Fruit fly (Drosophila melanogaster) whole organism, prepupa: ENCODE measurements around the gene haf.
A peak's percentile ranks its signal among the peaks of the same experiment; 100 is the strongest.

ENCODE experiments used
- Blimp-1 ChIP-seq: fragments of 200-800 bp; sonication (Bioruptor generic); optimal IDR thresholded peaks from 3 replicates; lab custom pipeline; 2017; ENCODE audit warnings: missing biosample characterization, missing genetic modification characterization, mild to moderate bottlenecking, moderate library complexity, missing genetic modification reagents
- CG11762 ChIP-seq: fragments of 200-800 bp; sonication (Bioruptor generic); optimal IDR thresholded peaks from 3 replicates; lab custom pipeline; 2016; ENCODE audit warnings: missing biosample characterization, missing genetic modification characterization; ENCODE audit not compliant: insufficient read depth
- CG11902 ChIP-seq: fragments of 200-800 bp; sonication (Bioruptor generic); optimal IDR thresholded peaks from 3 replicates; lab custom pipeline; 2016; ENCODE audit warnings: missing biosample characterization, missing genetic modification characterization
- CG15336 ChIP-seq: fragments of 200-800 bp; sonication (Bioruptor generic); IDR thresholded peaks from 2 replicates; pipeline ENCODE4 v1.3.6; 2022; ENCODE audit warnings: missing biosample characterization, missing genetic modification characterization
- CG16779 ChIP-seq: fragments of 200-800 bp; sonication (Bioruptor generic); optimal IDR thresholded peaks from 3 replicates; lab custom pipeline; 2017; ENCODE audit warnings: missing biosample characterization, mild to moderate bottlenecking, missing genetic modification characterization
- CG31627 ChIP-seq: fragments of 200-800 bp; sonication (Bioruptor generic); optimal IDR thresholded peaks from 3 replicates; lab custom pipeline; 2016; ENCODE audit warnings: missing biosample characterization, missing genetic modification characterization
- CG32006 ChIP-seq: fragments of 200-800 bp; sonication (Bioruptor generic); optimal IDR thresholded peaks from 3 replicates; lab custom pipeline; 2017; ENCODE audit warnings: missing biosample characterization, mild to moderate bottlenecking, missing genetic modification characterization
- CG34406 ChIP-seq: fragments of 200-800 bp; sonication (Bioruptor generic); optimal IDR thresholded peaks from 3 replicates; lab custom pipeline; 2016; ENCODE audit warnings: missing biosample characterization, missing genetic modification characterization
- CG3919 ChIP-seq: fragments of 200-800 bp; sonication (Bioruptor generic); optimal IDR thresholded peaks from 3 replicates; lab custom pipeline; 2016; ENCODE audit warnings: missing biosample characterization, missing genetic modification characterization
- CG4318 ChIP-seq: fragments of 200-800 bp; sonication (Bioruptor generic); optimal IDR thresholded peaks from 3 replicates; lab custom pipeline; 2017; ENCODE audit warnings: missing biosample characterization, mild to moderate bottlenecking, missing genetic modification characterization
- CG6163 ChIP-seq: fragments of 200-800 bp; sonication (Bioruptor generic); IDR thresholded peaks from 3 replicates; pipeline ENCODE4 v1.3.6; 2022; ENCODE audit warnings: missing biosample characterization, missing genetic modification characterization
- CG6276 ChIP-seq: fragments of 200-800 bp; sonication (Bioruptor generic); optimal IDR thresholded peaks from 2 replicates; lab custom pipeline; 2017; ENCODE audit warnings: missing biosample characterization, mild to moderate bottlenecking, missing genetic modification characterization
- CG6792 ChIP-seq: fragments of 200-800 bp; sonication (Bioruptor generic); optimal IDR thresholded peaks from 3 replicates; lab custom pipeline; 2016; ENCODE audit warnings: missing biosample characterization, missing genetic modification characterization
- CG6808 ChIP-seq: fragments of 200-800 bp; sonication (Bioruptor generic); optimal IDR thresholded peaks from 3 replicates; lab custom pipeline; 2017; ENCODE audit warnings: missing biosample characterization, missing genetic modification characterization, mild to moderate bottlenecking, moderate library complexity, missing genetic modification reagents
- CG6854 ChIP-seq: fragments of 200-800 bp; sonication (Bioruptor generic); optimal IDR thresholded peaks from 2 replicates; lab custom pipeline; 2017; ENCODE audit warnings: missing biosample characterization, mild to moderate bottlenecking, missing genetic modification characterization
- CG8119 ChIP-seq: fragments of 200-800 bp; sonication (Bioruptor generic); IDR thresholded peaks from 3 replicates; pipeline ENCODE4 v1.3.6; 2022; ENCODE audit warnings: missing biosample characterization, missing genetic modification characterization
- CG8319 ChIP-seq: fragments of 200-800 bp; sonication (Bioruptor generic); optimal IDR thresholded peaks from 3 replicates; lab custom pipeline; 2016; ENCODE audit warnings: missing biosample characterization, missing genetic modification characterization
- CG9139 ChIP-seq: fragments of 200-800 bp; sonication (Bioruptor generic); optimal IDR thresholded peaks from 3 replicates; lab custom pipeline; 2017; ENCODE audit warnings: missing biosample characterization, mild to moderate bottlenecking, missing genetic modification characterization
- Eip75B ChIP-seq: fragments of 200-800 bp; sonication (Bioruptor generic); optimal IDR thresholded peaks from 3 replicates; lab custom pipeline; 2016; ENCODE audit warnings: missing biosample characterization, missing genetic modification characterization
- Eip78C ChIP-seq: fragments of 200-800 bp; sonication (Bioruptor generic); peaks from one replicate; lab custom pipeline; 2016; ENCODE audit warnings: missing biosample characterization, missing genetic modification characterization
- Ets21C ChIP-seq: fragments of 200-800 bp; sonication (Bioruptor generic); optimal IDR thresholded peaks from 3 replicates; lab custom pipeline; 2016; ENCODE audit warnings: missing biosample characterization, missing genetic modification characterization
- Ets96B ChIP-seq: fragments of 200-800 bp; optimal IDR thresholded peaks from 2 replicates; lab custom pipeline; 2019; ENCODE audit warnings: missing biosample characterization, mild to moderate bottlenecking, missing genetic modification characterization, moderate library complexity
- Gug ChIP-seq: fragments of 200-800 bp; sonication (Bioruptor generic); IDR thresholded peaks from 2 replicates; pipeline ENCODE4 v1.3.6; 2022; ENCODE audit warnings: missing biosample characterization, missing genetic modification characterization
- Hr38 ChIP-seq: sonication (Bioruptor generic); optimal IDR thresholded peaks from 2 replicates; lab custom pipeline; 2016; ENCODE audit warnings: missing biosample characterization, missing genetic modification characterization
- Hr4 ChIP-seq: fragments of 200-800 bp; sonication (Bioruptor generic); optimal IDR thresholded peaks from 3 replicates; lab custom pipeline; 2016; ENCODE audit warnings: missing biosample characterization, missing genetic modification characterization
- Lpt ChIP-seq: fragments of 200-800 bp; sonication (Bioruptor generic); optimal IDR thresholded peaks from 3 replicates; lab custom pipeline; 2016; ENCODE audit warnings: missing biosample characterization, missing genetic modification characterization
- OdsH ChIP-seq: fragments of 200-800 bp; sonication (Bioruptor generic); optimal IDR thresholded peaks from 3 replicates; lab custom pipeline; 2016; ENCODE audit warnings: missing biosample characterization, missing genetic modification characterization
- Smox ChIP-seq: fragments of 200-800 bp; sonication (Bioruptor generic); optimal IDR thresholded peaks from 3 replicates; lab custom pipeline; 2016; ENCODE audit warnings: missing biosample characterization, missing genetic modification characterization
- Sox102F ChIP-seq: fragments of 200-800 bp; sonication (Bioruptor generic); optimal IDR thresholded peaks from 2 replicates; lab custom pipeline; 2016; ENCODE audit warnings: missing biosample characterization, mild to moderate bottlenecking, missing genetic modification characterization
- achi ChIP-seq: fragments of 200-800 bp; sonication (Bioruptor generic); optimal IDR thresholded peaks from 3 replicates; lab custom pipeline; 2016; ENCODE audit warnings: missing biosample characterization, missing genetic modification characterization
- acj6 ChIP-seq: fragments of 200-800 bp; sonication (Bioruptor generic); optimal IDR thresholded peaks from 3 replicates; lab custom pipeline; 2016; ENCODE audit warnings: missing biosample characterization, missing genetic modification characterization
- cyc ChIP-seq: fragments of 200-800 bp; sonication (Bioruptor generic); optimal IDR thresholded peaks from 3 replicates; lab custom pipeline; 2016; ENCODE audit warnings: missing biosample characterization, missing genetic modification characterization
- dac ChIP-seq: fragments of 200-800 bp; sonication (Bioruptor generic); optimal IDR thresholded peaks from 2 replicates; lab custom pipeline; 2017; ENCODE audit warnings: missing biosample characterization, mild to moderate bottlenecking, missing genetic modification characterization
- eg ChIP-seq: fragments of 200-800 bp; sonication (Bioruptor generic); IDR thresholded peaks from 3 replicates; pipeline ENCODE4 v1.3.6; 2022; ENCODE audit warnings: missing biosample characterization, missing genetic modification characterization
- esn ChIP-seq: fragments of 200-800 bp; sonication (Bioruptor generic); optimal IDR thresholded peaks from 2 replicates; lab custom pipeline; 2016; ENCODE audit warnings: missing biosample characterization, mild to moderate bottlenecking, missing genetic modification characterization, moderate library complexity
- fd59A ChIP-seq: fragments of 200-800 bp; sonication (Bioruptor generic); optimal IDR thresholded peaks from 2 replicates; lab custom pipeline; 2017; ENCODE audit warnings: missing biosample characterization, mild to moderate bottlenecking, missing genetic modification characterization, missing genetic modification reagents
- fd85E ChIP-seq: fragments of 200-800 bp; sonication (Bioruptor generic); optimal IDR thresholded peaks from 3 replicates; lab custom pipeline; 2016; ENCODE audit warnings: missing biosample characterization, missing genetic modification characterization
- fkh ChIP-seq: fragments of 200-800 bp; sonication (Bioruptor generic); optimal IDR thresholded peaks from 3 replicates; lab custom pipeline; 2017; ENCODE audit warnings: missing biosample characterization, mild to moderate bottlenecking, missing genetic modification characterization, moderate library complexity
- pdm3 ChIP-seq: fragments of 200-800 bp; sonication (Bioruptor generic); optimal IDR thresholded peaks from 3 replicates; lab custom pipeline; 2016; ENCODE audit warnings: missing biosample characterization, missing genetic modification characterization
- salr ChIP-seq, 2 experiments: fragments of 200-800 bp; sonication (Bioruptor generic); optimal IDR thresholded peaks; 3 replicates each; lab custom pipeline; 2016 to 2018; ENCODE audit warnings: missing biosample characterization in 2 of 2, missing genetic modification characterization in 2 of 2, mild to moderate bottlenecking in 1 of 2
- spab ChIP-seq: fragments of 200-800 bp; sonication (Bioruptor generic); optimal IDR thresholded peaks from 2 replicates; lab custom pipeline; 2017; ENCODE audit warnings: missing biosample characterization, mild to moderate bottlenecking, missing genetic modification characterization, missing genetic modification reagents
- ss ChIP-seq, 2 experiments: fragments of 200-800 bp; sonication (Bioruptor generic); optimal IDR thresholded peaks; 2 replicates in 1 of 2; 3 replicates in 1 of 2; lab custom pipeline; 2017 to 2018; ENCODE audit warnings: mild to moderate bottlenecking in 2 of 2, missing biosample characterization in 2 of 2, missing genetic modification characterization in 2 of 2, moderate library complexity in 1 of 2
- topi ChIP-seq: fragments of 200-800 bp; sonication (Bioruptor generic); optimal IDR thresholded peaks from 3 replicates; lab custom pipeline; 2016; ENCODE audit warnings: missing biosample characterization, missing genetic modification characterization
- vri ChIP-seq: fragments of 200-800 bp; sonication (Bioruptor generic); optimal IDR thresholded peaks from 3 replicates; lab custom pipeline; 2016; ENCODE audit warnings: missing biosample characterization, mild to moderate bottlenecking, missing genetic modification characterization

The haf gene

DNA sequence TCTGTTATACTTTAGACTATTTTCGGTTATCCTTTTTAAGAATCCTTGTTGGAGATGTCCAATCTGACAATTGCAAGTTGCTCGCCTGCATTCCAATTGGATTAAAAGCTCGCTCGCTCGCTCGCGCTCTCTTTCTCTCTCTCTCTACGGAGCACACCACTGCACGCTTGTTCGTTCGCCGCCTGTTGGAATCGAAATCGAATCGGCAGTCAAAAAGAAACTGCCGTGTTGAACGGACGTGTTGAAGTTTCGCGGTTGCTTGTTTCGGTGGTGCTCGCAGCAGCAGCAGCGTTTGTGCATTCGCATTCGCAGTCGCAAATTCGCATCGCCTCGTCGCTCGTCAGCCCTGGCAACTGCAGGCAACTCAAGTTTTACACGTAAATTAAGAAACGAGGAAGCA, 96.1 kb downstream of the haf start, which contains the start of gene chinmo (continued):
- TF ChIP-seq CG15336 (GFP tag; lab: Robert Waterston, UW) (no peak; the same call in 1 of the 2 replicates), Smox (GFP tag; lab: Kevin White, UChicago) (no peak), CG31627 (GFP tag; lab: Kevin White, UChicago) (no peak), esn (GFP tag; lab: Kevin White, UChicago) (peak; percentile 50), Ets21C (no peak), topi (GFP tag; lab: Kevin White, UChicago) (peak; percentile 35), vri (peak; percentile 62)

DNA sequence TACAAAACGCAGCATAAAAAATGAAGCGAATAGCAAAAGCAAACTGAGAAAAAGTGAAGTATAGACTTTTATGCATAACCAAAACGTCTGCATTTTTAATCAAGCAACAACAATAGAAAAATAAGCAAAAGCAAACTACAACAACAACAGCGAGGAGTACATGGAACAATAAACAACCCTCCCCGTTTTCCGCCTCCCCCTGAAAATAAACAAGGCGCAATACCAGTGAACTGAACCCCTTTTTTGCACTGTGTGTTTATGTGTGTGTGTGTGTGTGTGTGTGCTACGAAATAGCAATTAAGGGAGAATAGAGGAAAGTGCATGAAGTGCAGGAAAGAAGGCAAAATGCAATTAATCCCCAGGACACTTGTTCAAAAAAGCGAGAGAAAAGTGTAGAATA, 97.0 kb downstream of the haf start:
- TF ChIP-seq Blimp-1 (GFP tag; lab: Kevin White, UChicago) (no peak), Hr38 (GFP tag; lab: Kevin White, UChicago) (no peak), salr (GFP tag; optimal IDR thresholded peaks at IDR 0.05; lab: Kevin White, UChicago) (no peak), dac (no peak), esn (GFP tag; lab: Kevin White, UChicago) (no peak), fkh (GFP tag; lab: Kevin White, UChicago) (peak; percentile 17)
- TF ChIP-seq, all 60 proteins: peak for 1

DNA sequence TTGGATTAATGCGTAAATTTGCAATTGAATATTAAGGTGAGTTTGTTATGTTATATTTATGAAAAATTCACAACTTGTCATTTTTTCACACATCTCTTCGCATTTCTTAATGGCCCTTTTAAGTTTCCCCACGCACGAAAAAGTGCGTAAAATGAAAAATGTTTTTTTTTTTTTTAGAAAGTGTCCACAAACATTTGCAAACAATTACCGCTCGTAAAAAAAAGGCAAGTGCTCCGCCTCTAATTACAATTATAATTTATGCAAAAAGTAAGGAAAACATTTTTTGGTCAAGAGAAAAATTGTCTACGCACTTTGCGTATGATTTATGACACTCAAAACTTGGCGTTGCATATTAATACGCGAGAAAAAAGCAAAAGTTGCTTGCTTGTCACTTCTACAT, 98.9 kb downstream of the haf start:
- no peak for TF ChIP-seq CG4318
- no peak for TF ChIP-seq CG11902
- TF ChIP-seq Smox (GFP tag; lab: Kevin White, UChicago) = no peak
- TF ChIP-seq achi = no peak
- TF ChIP-seq cyc (GFP tag; lab: Kevin White, UChicago) = no peak
- no peak for TF ChIP-seq fd85E (GFP tag; lab: Kevin White, UChicago)
- no peak for TF ChIP-seq CG6163
- TF ChIP-seq CG32006 (GFP tag; lab: Kevin White, UChicago) = no peak
- no peak for TF ChIP-seq Ets21C
- no peak for TF ChIP-seq CG9139 (GFP tag; lab: Kevin White, UChicago)
- TF ChIP-seq fd59A (GFP tag; lab: Kevin White, UChicago) = no peak
- no peak for TF ChIP-seq CG6854
- TF ChIP-seq CG6808 = no peak
- no peak for TF ChIP-seq Hr38 (GFP tag; lab: Kevin White, UChicago)
- TF ChIP-seq Sox102F (GFP tag; lab: Kevin White, UChicago) = no peak
- no peak for TF ChIP-seq CG11762

DNA sequence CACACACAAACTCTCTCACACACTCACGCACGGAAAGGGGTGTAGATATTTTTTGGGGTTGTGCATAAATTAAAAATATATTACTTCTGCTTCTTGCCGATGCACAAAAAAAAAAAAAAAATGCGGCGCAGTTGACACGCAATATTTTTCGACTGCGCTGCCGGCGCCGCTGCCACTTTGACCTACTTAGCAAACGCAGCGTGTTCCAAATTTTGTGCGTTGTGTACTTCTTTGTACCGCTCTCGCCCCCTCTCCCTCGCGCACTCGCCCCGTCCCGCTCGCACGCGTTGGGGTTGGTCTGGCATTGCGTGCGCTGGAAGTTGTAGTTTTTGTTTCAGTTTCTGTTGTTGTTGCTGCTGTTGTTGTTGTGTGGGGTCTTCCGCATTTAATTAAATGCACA, 99.3 kb downstream of the haf start:
- no peak for TF ChIP-seq CG11762
- no peak for TF ChIP-seq Hr38 (GFP tag; lab: Kevin White, UChicago)
- TF ChIP-seq eg (GFP tag; lab: Robert Waterston, UW) = peak; percentile 27; the same call in 1 of the 3 replicates
- no peak for TF ChIP-seq Smox (GFP tag; lab: Kevin White, UChicago)
- TF ChIP-seq cyc (GFP tag; lab: Kevin White, UChicago) = no peak
- peak; percentile 30 for TF ChIP-seq Eip78C (GFP tag; lab: Kevin White, UChicago)
- peak; percentile 45 for TF ChIP-seq fkh (GFP tag; lab: Kevin White, UChicago)
- TF ChIP-seq pdm3 (GFP tag; lab: Kevin White, UChicago) = no peak
- peak in 1 of 2 experiments; percentile 52 for TF ChIP-seq ss (GFP tag; optimal IDR thresholded peaks at IDR 0.05; lab: Kevin White, UChicago)

DNA sequence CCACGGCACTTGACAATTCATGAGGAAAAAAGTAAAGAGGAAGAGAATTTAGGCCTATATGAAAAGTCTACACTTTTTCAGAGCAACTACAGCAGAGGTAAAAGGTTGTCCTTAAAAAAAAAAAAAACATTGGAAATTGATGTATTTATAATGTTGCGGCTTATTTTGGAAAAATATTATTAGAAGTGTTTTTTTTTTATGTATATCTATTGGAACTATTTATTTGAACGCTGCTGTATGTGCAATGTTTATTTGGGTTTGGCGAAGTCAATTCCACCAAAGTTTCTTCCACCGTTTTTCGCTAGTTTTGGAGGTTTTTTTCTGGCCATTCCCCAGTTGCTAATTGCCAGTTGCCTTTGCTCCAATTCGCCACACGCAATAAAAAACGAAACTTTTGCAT, 100.9 kb downstream of the haf start:
- no peak for TF ChIP-seq Gug (GFP tag; lab: Robert Waterston, UW)
- no peak for TF ChIP-seq CG32006 (GFP tag; lab: Kevin White, UChicago)
- TF ChIP-seq Lpt = no peak
- no peak for TF ChIP-seq acj6 (GFP tag; lab: Kevin White, UChicago)
- TF ChIP-seq ss (GFP tag; optimal IDR thresholded peaks at IDR 0.05; lab: Kevin White, UChicago) = no peak
- TF ChIP-seq achi = peak; percentile 6
- no peak for TF ChIP-seq CG8319 (GFP tag; lab: Kevin White, UChicago)
- no peak for TF ChIP-seq Eip75B (GFP tag; lab: Kevin White, UChicago)
- TF ChIP-seq CG8119 (GFP tag; lab: Robert Waterston, UW) = peak; percentile 31; the same call in 1 of the 3 replicates
- no peak for TF ChIP-seq CG4318
- no peak for TF ChIP-seq CG34406 (GFP tag; lab: Kevin White, UChicago)
- TF ChIP-seq OdsH (GFP tag; lab: Kevin White, UChicago) = no peak
- TF ChIP-seq CG6276 (GFP tag; lab: Kevin White, UChicago) = no peak
- no peak for TF ChIP-seq CG16779 (tag; lab: Kevin White, UChicago)
- no peak for TF ChIP-seq Ets96B (tag; lab: Kevin White, UChicago)
- peak; percentile 0 for TF ChIP-seq CG3919 (GFP tag; lab: Kevin White, UChicago)
- no peak for TF ChIP-seq pdm3 (GFP tag; lab: Kevin White, UChicago)
- TF ChIP-seq CG6792 (GFP tag; lab: Kevin White, UChicago) = no peak
- no peak for TF ChIP-seq spab (GFP tag; lab: Kevin White, UChicago)
- 0 out of 3 replicates have a peak, but pooled peaks have one; percentile 8 for TF ChIP-seq CG6163
- TF ChIP-seq vri = no peak
- TF ChIP-seq Hr4 (GFP tag; lab: Kevin White, UChicago) = peak; percentile 10
